Fruit fly (Drosophila melanogaster) whole organism, embryonic: ENCODE data around the gene Cpr.
A peak's percentile ranks its signal among the peaks of the same experiment; 100 is the strongest.

ENCODE experiments used
- ATbp ChIP-seq: fragments of 200-800 bp; sonication (Bioruptor generic); optimal IDR thresholded peaks from 2 replicates; lab custom pipeline; 2017; ENCODE audit warnings: missing biosample characterization, mild to moderate bottlenecking, missing genetic modification characterization, missing genetic modification reagents
- Abd-B ChIP-seq: fragments of 200-800 bp; sonication (Bioruptor generic); optimal IDR thresholded peaks from 2 replicates; lab custom pipeline; 2018; ENCODE audit warnings: missing biosample characterization, mild to moderate bottlenecking, missing genetic modification characterization, moderate library complexity
- Ada2b ChIP-seq: fragments of 200-800 bp; sonication (Bioruptor generic); IDR thresholded peaks from 2 replicates; pipeline ENCODE4 v1.3.6; 2022; ENCODE audit warnings: missing biosample characterization, missing genetic modification characterization
- Asciz ChIP-seq: fragments of 200-800 bp; sonication (Bioruptor generic); optimal IDR thresholded peaks from 2 replicates; lab custom pipeline; 2017; ENCODE audit warnings: missing biosample characterization, mild to moderate bottlenecking, missing genetic modification characterization, missing genetic modification reagents
- Awh ChIP-seq: fragments of 200-800 bp; sonication (Bioruptor generic); IDR thresholded peaks from 2 replicates; pipeline ENCODE4, ENCODE4 v1.3.6; 2022; ENCODE audit warnings: missing biosample characterization, missing genetic modification characterization
- Blimp-1 ChIP-seq: fragments of 200-800 bp; sonication (Bioruptor generic); optimal IDR thresholded peaks from 3 replicates; lab custom pipeline; 2018; ENCODE audit warnings: missing biosample characterization, missing genetic modification characterization, mild to moderate bottlenecking, moderate library complexity, missing genetic modification reagents
- CG10462 ChIP-seq: fragments of 200-800 bp; sonication (Bioruptor generic); optimal IDR thresholded peaks from 2 replicates; lab custom pipeline; 2016; ENCODE audit warnings: missing biosample characterization, missing genetic modification characterization
- CG12071 ChIP-seq: fragments of 200-800 bp; sonication (Bioruptor generic); optimal IDR thresholded peaks from 3 replicates; lab custom pipeline; 2018; ENCODE audit warnings: missing biosample characterization, mild to moderate bottlenecking, missing genetic modification characterization
- CG12391 ChIP-seq: fragments of 200-800 bp; sonication (Bioruptor generic); optimal IDR thresholded peaks from 3 replicates; lab custom pipeline; 2018; ENCODE audit warnings: missing biosample characterization, mild to moderate bottlenecking, missing genetic modification characterization, moderate library complexity
- CG13123 ChIP-seq: fragments of 200-800 bp; sonication (Bioruptor generic); optimal IDR thresholded peaks from 2 replicates; lab custom pipeline; 2016; ENCODE audit warnings: missing biosample characterization, missing genetic modification characterization
- CG13775 ChIP-seq: fragments of 200-800 bp; sonication (Bioruptor generic); optimal IDR thresholded peaks from 3 replicates; lab custom pipeline; 2017; ENCODE audit warnings: missing biosample characterization, mild to moderate bottlenecking, missing genetic modification characterization
- CG15601 ChIP-seq: fragments of 200-800 bp; sonication (Bioruptor generic); optimal IDR thresholded peaks from 3 replicates; lab custom pipeline; 2019; ENCODE audit warnings: missing biosample characterization, mild to moderate bottlenecking, missing genetic modification characterization, moderate library complexity
- CG16813 ChIP-seq: fragments of 200-800 bp; sonication (Bioruptor generic); IDR thresholded peaks from 3 replicates; pipeline ENCODE4 v1.3.6; 2022; ENCODE audit warnings: missing biosample characterization, missing genetic modification characterization; ENCODE audit not compliant: partially characterized antibody
- CG17568 ChIP-seq: fragments of 200-800 bp; sonication (Bioruptor generic); optimal IDR thresholded peaks from 2 replicates; lab custom pipeline; 2018; ENCODE audit warnings: missing biosample characterization, mild to moderate bottlenecking, missing genetic modification characterization, moderate library complexity
- CG2120 ChIP-seq: fragments of 200-800 bp; sonication (Bioruptor generic); optimal IDR thresholded peaks from 3 replicates; lab custom pipeline; 2016; ENCODE audit warnings: missing biosample characterization, missing genetic modification characterization
- CG4282 ChIP-seq: fragments of 200-800 bp; sonication (Bioruptor generic); optimal IDR thresholded peaks from 2 replicates; lab custom pipeline; 2016; ENCODE audit warnings: missing biosample characterization, missing genetic modification characterization
- CG4328 ChIP-seq: fragments of 200-800 bp; sonication (Bioruptor generic); optimal IDR thresholded peaks from 3 replicates; lab custom pipeline; 2017; ENCODE audit warnings: missing biosample characterization, missing genetic modification reagents, missing genetic modification characterization
- CG4617 ChIP-seq: fragments of 200-800 bp; sonication (Bioruptor generic); optimal IDR thresholded peaks from 3 replicates; lab custom pipeline; 2016; ENCODE audit warnings: missing biosample characterization, missing genetic modification characterization, borderline replicate concordance
- CG9215 ChIP-seq: fragments of 200-800 bp; sonication (Bioruptor generic); IDR thresholded peaks from 2 replicates; pipeline ENCODE4 v1.3.6; 2022; ENCODE audit warnings: missing biosample characterization, missing genetic modification characterization
- Dek ChIP-seq: fragments of 200-800 bp; sonication (Bioruptor generic); optimal IDR thresholded peaks from 3 replicates; lab custom pipeline; 2019; ENCODE audit warnings: missing biosample characterization, mild to moderate bottlenecking, missing genetic modification characterization, moderate library complexity
- Doc2 ChIP-seq: fragments of 200-800 bp; sonication (Bioruptor generic); IDR thresholded peaks from 2 replicates; pipeline ENCODE4 v1.3.6; 2022; ENCODE audit warnings: missing biosample characterization, missing genetic modification characterization
- Elba2 ChIP-seq: fragments of 200-800 bp; sonication (Bioruptor generic); optimal IDR thresholded peaks from 3 replicates; lab custom pipeline; 2016; ENCODE audit warnings: missing biosample characterization, missing genetic modification characterization
- Hr51 ChIP-seq, 2 experiments: fragments of 200-800 bp; sonication (Bioruptor generic); optimal IDR thresholded peaks; 2 replicates in 1 of 2; 3 replicates in 1 of 2; lab custom pipeline; 2016 to 2018; ENCODE audit warnings: missing biosample characterization in 2 of 2, missing genetic modification characterization in 2 of 2, mild to moderate bottlenecking in 1 of 2, moderate library complexity in 1 of 2
- MBD-R2 ChIP-seq: fragments of 200-800 bp; sonication (Bioruptor generic); IDR thresholded peaks from 2 replicates; pipeline ENCODE4 v1.3.6; 2022; ENCODE audit warnings: missing biosample characterization, missing genetic modification characterization
- Mes4 ChIP-seq: fragments of 200-800 bp; sonication (Bioruptor generic); optimal IDR thresholded peaks from 2 replicates; lab custom pipeline; 2016; ENCODE audit warnings: missing biosample characterization, missing genetic modification characterization
- Myb ChIP-seq: fragments of 200-800 bp; sonication (Bioruptor generic); optimal IDR thresholded peaks from 2 replicates; lab custom pipeline; 2016; ENCODE audit warnings: missing biosample characterization, missing genetic modification characterization
- Opbp ChIP-seq: fragments of 200-800 bp; sonication (Bioruptor generic); IDR thresholded peaks from 3 replicates; pipeline ENCODE4 v1.3.6; 2022; ENCODE audit warnings: missing biosample characterization, missing genetic modification characterization; ENCODE audit not compliant: partially characterized antibody
- Rx ChIP-seq: fragments of 200-800 bp; sonication (Bioruptor generic); IDR thresholded peaks from 2 replicates; pipeline ENCODE4 v1.3.6; 2022; ENCODE audit warnings: missing biosample characterization, missing genetic modification characterization
- Sox102F ChIP-seq: fragments of 200-800 bp; sonication (Bioruptor generic); optimal IDR thresholded peaks from 2 replicates; lab custom pipeline; 2018; ENCODE audit warnings: missing biosample characterization, mild to moderate bottlenecking, missing genetic modification characterization, moderate library complexity
- Ssrp ChIP-seq: fragments of 200-800 bp; sonication (Bioruptor generic); optimal IDR thresholded peaks from 2 replicates; lab custom pipeline; 2018; ENCODE audit warnings: missing biosample characterization, mild to moderate bottlenecking, missing genetic modification characterization, moderate library complexity
- az2 ChIP-seq: fragments of 200-800 bp; sonication (Bioruptor generic); optimal IDR thresholded peaks from 3 replicates; lab custom pipeline; 2016; ENCODE audit warnings: missing biosample characterization, missing genetic modification characterization
- btn ChIP-seq: fragments of 200-800 bp; sonication (Bioruptor generic); optimal IDR thresholded peaks from 2 replicates; lab custom pipeline; 2016; ENCODE audit warnings: missing biosample characterization, missing genetic modification characterization
- cad ChIP-seq: fragments of >200 bp; optimal IDR thresholded peaks from 2 replicates; lab custom pipeline; 2017; ENCODE audit warnings: missing biosample characterization, missing genetic modification characterization
- cg ChIP-seq: fragments of 200-800 bp; sonication (Bioruptor generic); optimal IDR thresholded peaks from 3 replicates; lab custom pipeline; 2019; ENCODE audit warnings: missing biosample characterization, mild to moderate bottlenecking, missing genetic modification characterization, moderate library complexity
- crc ChIP-seq: fragments of 200-800 bp; sonication (Bioruptor generic); optimal IDR thresholded peaks from 2 replicates; lab custom pipeline; 2016; ENCODE audit warnings: missing biosample characterization, missing genetic modification characterization
- gfzf ChIP-seq: fragments of 200-800 bp; sonication (Bioruptor generic); optimal IDR thresholded peaks from 2 replicates; lab custom pipeline; 2016; ENCODE audit warnings: missing biosample characterization, mild to moderate bottlenecking, missing genetic modification characterization, moderate library complexity
- jumu ChIP-seq: fragments of 200-800 bp; sonication (Bioruptor generic); optimal IDR thresholded peaks from 3 replicates; lab custom pipeline; 2016; ENCODE audit warnings: missing biosample characterization, missing genetic modification characterization
- ken ChIP-seq: fragments of 200-800 bp; sonication (Bioruptor generic); IDR thresholded peaks from 3 replicates; pipeline ENCODE4 v1.3.6; 2022; ENCODE audit warnings: missing biosample characterization, missing genetic modification characterization
- nom ChIP-seq: fragments of 200-800 bp; sonication (Bioruptor generic); optimal IDR thresholded peaks from 2 replicates; lab custom pipeline; 2017; ENCODE audit warnings: missing biosample characterization, missing genetic modification characterization, mild to moderate bottlenecking, moderate library complexity, missing genetic modification reagents
- pum ChIP-seq: fragments of 200-800 bp; sonication (Bioruptor generic); optimal IDR thresholded peaks from 2 replicates; lab custom pipeline; 2016; ENCODE audit warnings: missing biosample characterization, missing genetic modification characterization
- row ChIP-seq: fragments of 200-800 bp; sonication (Bioruptor generic); IDR thresholded peaks from 3 replicates; pipeline ENCODE4 v1.3.6; 2022; ENCODE audit warnings: missing biosample characterization, missing genetic modification characterization
- scrt ChIP-seq: fragments of 200-800 bp; sonication (Bioruptor generic); optimal IDR thresholded peaks from 2 replicates; lab custom pipeline; 2018; ENCODE audit warnings: missing biosample characterization, mild to moderate bottlenecking, missing genetic modification characterization, moderate library complexity
- sens ChIP-seq: fragments of 200-800 bp; sonication (Bioruptor generic); peaks from one replicate; lab custom pipeline; 2016; ENCODE audit warnings: missing biosample characterization, missing genetic modification characterization
- sr ChIP-seq: fragments of 200-800 bp; sonication (Bioruptor generic); IDR thresholded peaks from 3 replicates; pipeline ENCODE4 v1.3.6; 2022; ENCODE audit warnings: missing biosample characterization, missing genetic modification characterization
- sug ChIP-seq: fragments of 200-800 bp; optimal IDR thresholded peaks from 2 replicates; lab custom pipeline; 2019; ENCODE audit warnings: missing biosample characterization, mild to moderate bottlenecking, missing genetic modification characterization, moderate library complexity
- tll ChIP-seq, 2 experiments: fragments of 200-800 bp in 1 of 2; fragments of >200 bp in 1 of 2; sonication (Bioruptor generic) in 1 of 2; optimal IDR thresholded peaks; 2 replicates each; lab custom pipeline; 2017 to 2019; ENCODE audit warnings: missing biosample characterization in 2 of 2, missing genetic modification characterization in 2 of 2, mild to moderate bottlenecking in 1 of 2, moderate library complexity in 1 of 2
- wdn ChIP-seq: fragments of 200-800 bp; sonication (Bioruptor generic); IDR thresholded peaks from 2 replicates; pipeline ENCODE4 v1.3.6; 2022; ENCODE audit warnings: missing biosample characterization, missing genetic modification characterization
- wek ChIP-seq: fragments of 200-800 bp; sonication (Bioruptor generic); optimal IDR thresholded peaks from 3 replicates; lab custom pipeline; 2018; ENCODE audit warnings: missing biosample characterization, mild to moderate bottlenecking, missing genetic modification characterization, moderate library complexity

Gene Cpr

DNA sequence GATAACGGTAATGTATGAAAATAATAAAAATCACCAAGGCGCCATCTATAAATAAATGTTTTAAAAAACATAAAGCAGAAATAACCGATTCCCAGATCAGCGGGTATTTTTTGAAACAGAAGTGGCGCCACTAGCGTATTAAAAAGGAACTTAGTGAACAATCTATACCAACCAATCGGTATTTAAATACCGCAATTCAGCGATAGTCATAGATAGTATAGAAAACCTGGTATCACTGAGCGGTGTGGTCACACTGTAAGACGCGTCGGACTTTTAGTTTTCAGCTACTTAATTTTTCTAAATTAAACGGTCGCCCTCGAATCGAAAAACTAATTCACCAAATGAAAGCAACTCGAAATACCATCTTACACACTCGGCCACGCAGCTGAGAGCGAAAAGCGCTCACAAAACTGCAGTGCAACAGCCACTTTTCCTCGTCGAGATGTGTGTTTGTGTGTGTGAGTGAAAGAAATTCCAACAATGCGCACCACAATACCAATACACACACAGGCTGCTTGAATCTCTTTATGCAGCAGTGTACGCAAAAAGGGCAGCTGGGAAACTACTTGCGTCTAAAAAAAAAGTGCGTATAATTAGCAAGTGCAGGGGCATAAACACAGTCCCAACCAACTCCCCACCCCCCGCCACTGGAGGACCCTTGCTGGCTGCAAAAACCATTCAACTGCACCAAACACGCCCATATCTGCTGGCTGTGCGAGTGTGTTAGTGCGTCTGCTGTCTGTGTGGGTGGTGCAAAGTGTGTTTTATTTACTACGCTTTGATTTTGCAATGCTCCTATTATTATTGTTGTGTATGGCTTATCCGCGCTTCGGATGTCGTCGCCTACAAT lies 14.9 kb upstream of the Cpr start, which contains the start of gene PDZ-GEF (continued):
- TF ChIP-seq gfzf: peak; percentile 93
- no peak for TF ChIP-seq Rx
- peak; percentile 48 for TF ChIP-seq jumu (GFP tag; lab: Kevin White, UChicago)
- no peak; the same call in 1 of the 2 replicates for TF ChIP-seq Ada2b (GFP tag; lab: Robert Waterston, UW)
- TF ChIP-seq ken (GFP tag; lab: Robert Waterston, UW): peak; percentile 67; the same call in 2 of the 3 replicates
- TF ChIP-seq sens (GFP tag; lab: Kevin White, UChicago): peak; percentile 91
- no peak for TF ChIP-seq Hr51 (GFP tag; optimal IDR thresholded peaks at IDR 0.05; lab: Kevin White, UChicago)
- peak; percentile 10 for TF ChIP-seq CG13775
- no peak for TF ChIP-seq CG17568
- peak; percentile 21 for TF ChIP-seq sug (tag; lab: Kevin White, UChicago)
- peak; percentile 68; the same call in 2 of the 3 replicates for TF ChIP-seq Opbp (GFP tag; lab: Robert Waterston, UW)
- no peak for TF ChIP-seq Asciz (GFP tag; lab: Kevin White, UChicago)
- peak; percentile 21 for TF ChIP-seq CG10462 (GFP tag; lab: Kevin White, UChicago)
- TF ChIP-seq CG15601 (tag; lab: Kevin White, UChicago): peak; percentile 57
- no peak for TF ChIP-seq ATbp (GFP tag; lab: Kevin White, UChicago)
- TF ChIP-seq Mes4 (GFP tag; lab: Kevin White, UChicago): peak; percentile 35
- peak; percentile 63 for TF ChIP-seq az2 (GFP tag; lab: Kevin White, UChicago)
- peak; percentile 58; the same call in 1 of the 2 replicates for TF ChIP-seq MBD-R2 (GFP tag; lab: Robert Waterston, UW)
- peak; percentile 74 for TF ChIP-seq Elba2
- peak; percentile 82 for TF ChIP-seq Myb
- TF ChIP-seq btn: peak; percentile 30
- peak; percentile 33 for TF ChIP-seq scrt (GFP tag; lab: Kevin White, UChicago)
- peak; percentile 41; the same call in 1 of the 3 replicates for TF ChIP-seq CG16813
- TF ChIP-seq CG4617 (GFP tag; lab: Kevin White, UChicago): peak; percentile 93
- TF ChIP-seq wek (GFP tag; lab: Kevin White, UChicago): no peak
- peak; percentile 28; the same call in 2 of the 3 replicates for TF ChIP-seq row (GFP tag; lab: Robert Waterston, UW)
- TF ChIP-seq Sox102F (GFP tag; lab: Kevin White, UChicago): no peak
- TF ChIP-seq sr: no peak
- TF ChIP-seq CG4282 (GFP tag; lab: Kevin White, UChicago): peak; percentile 16
- no peak for TF ChIP-seq CG4328 (GFP tag; lab: Kevin White, UChicago)
- TF ChIP-seq Doc2 (GFP tag; lab: Robert Waterston, UW): no peak
- TF ChIP-seq CG12391 (tag; lab: Kevin White, UChicago): peak; percentile 46
- TF ChIP-seq pum (GFP tag; lab: Kevin White, UChicago): peak; percentile 37
- no peak for TF ChIP-seq nom
- TF ChIP-seq Blimp-1 (GFP tag; lab: Kevin White, UChicago): peak; percentile 46
- no peak for TF ChIP-seq cad (GFP tag; lab: Kevin White, UChicago)
- TF ChIP-seq Ssrp: no peak
- TF ChIP-seq CG12071 (GFP tag; lab: Kevin White, UChicago): no peak
- TF ChIP-seq cg (GFP tag; lab: Kevin White, UChicago): peak; percentile 99
- no peak for TF ChIP-seq Abd-B (GFP tag; lab: Kevin White, UChicago)
- no peak for TF ChIP-seq wdn (GFP tag; lab: Robert Waterston, UW)
- TF ChIP-seq Awh: no peak
- no peak for TF ChIP-seq tll (GFP tag; optimal IDR thresholded peaks at IDR 0.05; lab: Kevin White, UChicago)
- no peak for TF ChIP-seq CG9215 (GFP tag; lab: Robert Waterston, UW)
- TF ChIP-seq CG13123 (GFP tag; lab: Kevin White, UChicago): peak; percentile 20
- TF ChIP-seq crc: no peak
- TF ChIP-seq CG2120 (GFP tag; lab: Kevin White, UChicago): peak; percentile 57
- TF ChIP-seq Dek (tag; lab: Kevin White, UChicago): peak; percentile 47
